Worm (Caenorhabditis elegans) whole organism, L2 larva: Measurements from ENCODE around the gene Y42A5A.5.
A peak's percentile ranks its signal among the peaks of the same experiment; 100 is the strongest.

Source experiments
- C34F6.9 ChIP-seq: fragments of 150-350 bp; optimal IDR thresholded peaks from 2 replicates; lab custom pipeline; 2014; ENCODE audit warnings: missing biosample characterization, missing genetic modification characterization
- F13H6.1 ChIP-seq: sonication (generic microtip); optimal IDR thresholded peaks from 2 replicates; lab custom pipeline; 2016; ENCODE audit warnings: missing genetic modification characterization, missing compliant biosample characterization
- R02D3.7 ChIP-seq: fragments of 150-350 bp; optimal IDR thresholded peaks from 2 replicates; lab custom pipeline; 2014; ENCODE audit warnings: missing biosample characterization, missing genetic modification characterization
- Y55F3AM.14 ChIP-seq: fragments of 200-800 bp; sonication (Bioruptor generic); optimal IDR thresholded peaks from 2 replicates; lab custom pipeline; 2018; ENCODE audit warnings: mild to moderate bottlenecking, missing genetic modification characterization, missing compliant biosample characterization
- alr-1 ChIP-seq: fragments of 150-350 bp; optimal IDR thresholded peaks from 2 replicates; lab custom pipeline; 2014; ENCODE audit warnings: missing biosample characterization, missing genetic modification characterization
- aly-2 ChIP-seq: fragments of 150-350 bp; optimal IDR thresholded peaks from 2 replicates; lab custom pipeline; 2014; ENCODE audit warnings: missing biosample characterization, missing genetic modification characterization
- ama-1 ChIP-seq: fragments of 150-350 bp; optimal IDR thresholded peaks from 2 replicates; lab custom pipeline; 2018; ENCODE audit warnings: inconsistent platforms
- blmp-1 ChIP-seq: sonication (generic microtip); optimal IDR thresholded peaks from 2 replicates; lab custom pipeline; 2017; ENCODE audit warnings: missing genetic modification characterization, mild to moderate bottlenecking, missing compliant biosample characterization, antibody characterized with exemption, moderate library complexity; ENCODE audit not compliant: insufficient read depth
- ceh-16 ChIP-seq: fragments of 150-350 bp; optimal IDR thresholded peaks from 2 replicates; lab custom pipeline; 2014; ENCODE audit warnings: missing biosample characterization, missing genetic modification characterization
- ceh-82 ChIP-seq: fragments of 150-350 bp; optimal IDR thresholded peaks from 2 replicates; lab custom pipeline; 2014; ENCODE audit warnings: missing biosample characterization, missing genetic modification characterization
- crh-2 ChIP-seq: sonication (generic microtip); optimal IDR thresholded peaks from 2 replicates; lab custom pipeline; 2017; ENCODE audit warnings: missing biosample characterization, missing genetic modification characterization
- dmd-4 ChIP-seq: sonication (generic microtip); optimal IDR thresholded peaks from 2 replicates; lab custom pipeline; 2017; ENCODE audit warnings: missing biosample characterization, missing genetic modification characterization
- elt-1 ChIP-seq: fragments of 150-350 bp; optimal IDR thresholded peaks from 2 replicates; lab custom pipeline; 2014; ENCODE audit warnings: missing biosample characterization, missing genetic modification characterization
- elt-3 ChIP-seq: sonication (generic microtip); optimal IDR thresholded peaks from 2 replicates; lab custom pipeline; 2017; ENCODE audit warnings: missing biosample characterization, missing genetic modification characterization
- fos-1 ChIP-seq: fragments of 150-350 bp; optimal IDR thresholded peaks from 2 replicates; lab custom pipeline; 2014; ENCODE audit warnings: missing biosample characterization, missing genetic modification characterization
- lin-11 ChIP-seq: fragments of 150-350 bp; sonication (generic microtip); optimal IDR thresholded peaks from 2 replicates; lab custom pipeline; 2014; ENCODE audit warnings: missing biosample characterization, missing genetic modification characterization, inconsistent platforms, mixed read lengths
- lin-13 ChIP-seq: fragments of 150-350 bp; optimal IDR thresholded peaks from 2 replicates; lab custom pipeline; 2014; ENCODE audit warnings: missing biosample characterization, missing genetic modification reagents, missing genetic modification characterization
- lin-39 ChIP-seq: fragments of 150-350 bp; optimal IDR thresholded peaks from 2 replicates; lab custom pipeline; 2014; ENCODE audit warnings: missing biosample characterization, missing genetic modification reagents, missing genetic modification characterization
- lsy-2 ChIP-seq, 2 experiments: fragments of 150-350 bp in 1 of 2; sonication (generic microtip) in 1 of 2; optimal IDR thresholded peaks; 2 replicates each; lab custom pipeline; 2014 to 2017; ENCODE audit warnings: missing biosample characterization in 2 of 2, missing genetic modification characterization in 2 of 2
- mdl-1 ChIP-seq, 2 experiments: fragments of 150-350 bp in 1 of 2; sonication (generic microtip) in 1 of 2; optimal IDR thresholded peaks; 2 replicates each; lab custom pipeline; 2017; ENCODE audit warnings: missing biosample characterization in 2 of 2, missing genetic modification characterization in 2 of 2
- nhr-11 ChIP-seq: fragments of 150-350 bp; optimal IDR thresholded peaks from 2 replicates; lab custom pipeline; 2014; ENCODE audit warnings: missing biosample characterization, missing genetic modification characterization
- nhr-12 ChIP-seq: fragments of 150-350 bp; optimal IDR thresholded peaks from 2 replicates; lab custom pipeline; 2014; ENCODE audit warnings: missing biosample characterization, missing genetic modification characterization
- nhr-129 ChIP-seq: fragments of 150-350 bp; optimal IDR thresholded peaks from 2 replicates; lab custom pipeline; 2014; ENCODE audit warnings: missing biosample characterization, missing genetic modification characterization
- nhr-21 ChIP-seq: fragments of 150-350 bp; optimal IDR thresholded peaks from 2 replicates; lab custom pipeline; 2014; ENCODE audit warnings: missing biosample characterization, missing genetic modification characterization
- nhr-23 ChIP-seq: fragments of 150-350 bp; optimal IDR thresholded peaks from 2 replicates; lab custom pipeline; 2014; ENCODE audit warnings: missing biosample characterization, missing genetic modification reagents, missing genetic modification characterization
- nhr-25 ChIP-seq: fragments of 150-350 bp; sonication (generic microtip); optimal IDR thresholded peaks from 3 replicates; lab custom pipeline; 2014; ENCODE audit warnings: missing biosample characterization, missing genetic modification characterization
- nhr-6 ChIP-seq: fragments of 150-350 bp; optimal IDR thresholded peaks from 2 replicates; lab custom pipeline; 2014; ENCODE audit warnings: missing biosample characterization, missing genetic modification characterization
- nhr-77 ChIP-seq: fragments of 150-350 bp; optimal IDR thresholded peaks from 2 replicates; lab custom pipeline; 2014; ENCODE audit warnings: missing biosample characterization, missing genetic modification characterization
- peb-1 ChIP-seq: fragments of 150-350 bp; optimal IDR thresholded peaks from 2 replicates; lab custom pipeline; 2014; ENCODE audit warnings: missing biosample characterization, missing genetic modification characterization
- sem-4 ChIP-seq: fragments of 150-350 bp; optimal IDR thresholded peaks from 2 replicates; lab custom pipeline; 2014; ENCODE audit warnings: missing biosample characterization, missing genetic modification reagents, missing genetic modification characterization
- skn-1 ChIP-seq: sonication (generic microtip); optimal IDR thresholded peaks from 2 replicates; lab custom pipeline; 2017; ENCODE audit warnings: missing biosample characterization, missing genetic modification characterization
- sma-3 ChIP-seq: sonication (generic microtip); optimal IDR thresholded peaks from 2 replicates; lab custom pipeline; 2016; ENCODE audit warnings: missing genetic modification reagents, missing genetic modification characterization, missing compliant biosample characterization
- sma-9 ChIP-seq, 2 experiments: fragments of 150-350 bp in 1 of 2; sonication (generic microtip) in 1 of 2; optimal IDR thresholded peaks; 2 replicates each; lab custom pipeline; 2014 to 2016; ENCODE audit warnings: missing genetic modification characterization in 2 of 2, mild to moderate bottlenecking in 1 of 2, missing biosample characterization in 1 of 2, missing compliant biosample characterization in 1 of 2, missing genetic modification reagents in 1 of 2, moderate library complexity in 1 of 2
- unc-39 ChIP-seq: fragments of 150-350 bp; optimal IDR thresholded peaks from 2 replicates; lab custom pipeline; 2014; ENCODE audit warnings: missing biosample characterization, missing genetic modification characterization
- unc-55 ChIP-seq: fragments of 150-350 bp; sonication (generic microtip); optimal IDR thresholded peaks from 3 replicates; lab custom pipeline; 2014; ENCODE audit warnings: missing biosample characterization, missing genetic modification reagents, missing genetic modification characterization
- unc-62 ChIP-seq: fragments of 150-350 bp; optimal IDR thresholded peaks from 2 replicates; lab custom pipeline; 2014; ENCODE audit warnings: missing biosample characterization, missing genetic modification reagents, missing genetic modification characterization
- ztf-4 ChIP-seq: fragments of 150-350 bp; optimal IDR thresholded peaks from 2 replicates; lab custom pipeline; 2014; ENCODE audit warnings: missing biosample characterization, missing genetic modification characterization

Y42A5A.5 gene

DNA sequence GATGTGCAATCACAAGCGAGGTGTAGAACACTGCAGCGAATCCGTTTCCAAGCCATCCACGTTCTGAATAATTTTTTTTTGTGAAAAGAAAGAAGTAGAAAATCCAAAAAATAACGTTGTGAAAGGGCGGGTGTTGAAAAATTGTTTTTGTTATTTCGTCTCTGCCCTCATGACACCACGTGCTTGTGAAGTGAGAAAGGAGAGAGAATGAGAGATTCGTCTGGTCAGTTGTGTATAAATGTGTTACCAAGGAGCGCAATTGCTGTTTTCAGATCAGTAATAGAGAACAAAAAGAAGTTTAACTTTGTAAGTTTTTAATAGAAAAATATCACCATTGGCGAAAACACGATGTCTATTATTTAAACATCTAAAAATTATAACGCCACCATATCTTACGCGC is 11.7 kb upstream of the Y42A5A.5 start:
- TF ChIP-seq nhr-11 (tag; lab: Kevin White, UChicago) (no peak), sma-9 (GFP tag; optimal IDR thresholded peaks at IDR 0.05; lab: Kevin White, UChicago) (peak; percentile 39), sma-9 (tag; optimal IDR thresholded peaks at IDR 0.05; lab: Kevin White, UChicago) (no peak), nhr-12 (tag; lab: Kevin White, UChicago) (no peak), mdl-1 (tag; optimal IDR thresholded peaks at IDR 0.05; lab: Kevin White, UChicago) (peak; percentile 42 to 61), nhr-77 (tag; lab: Kevin White, UChicago) (no peak), blmp-1 (no peak), unc-55 (GFP tag; lab: Kevin White, UChicago) (peak; percentile 24), lin-13 (GFP tag; lab: Kevin White, UChicago) (no peak), nhr-129 (tag; lab: Kevin White, UChicago) (peak; percentile 85), fos-1 (tag; lab: Kevin White, UChicago) (peak; percentile 23), elt-3 (no peak), crh-2 (tag; lab: Kevin White, UChicago) (peak; percentile 34), F13H6.1 (tag; lab: Kevin White, UChicago) (peak; percentile 3), Y55F3AM.14 (GFP tag; lab: Kevin White, UChicago) (no peak), ama-1 (lab: Kevin White, UChicago) (peak; percentile 9), nhr-25 (tag; lab: Kevin White, UChicago) (peak; percentile 60), unc-62 (no peak), skn-1 (no peak), R02D3.7 (tag; lab: Kevin White, UChicago) (no peak), elt-1 (tag; lab: Kevin White, UChicago) (no peak), nhr-21 (tag; lab: Kevin White, UChicago) (no peak), alr-1 (tag; lab: Kevin White, UChicago) (no peak), lsy-2 (tag; optimal IDR thresholded peaks at IDR 0.05; lab: Kevin White, UChicago) (peak in 1 of 2 experiments; percentile 62), C34F6.9 (tag; lab: Kevin White, UChicago) (peak; percentile 74)

DNA sequence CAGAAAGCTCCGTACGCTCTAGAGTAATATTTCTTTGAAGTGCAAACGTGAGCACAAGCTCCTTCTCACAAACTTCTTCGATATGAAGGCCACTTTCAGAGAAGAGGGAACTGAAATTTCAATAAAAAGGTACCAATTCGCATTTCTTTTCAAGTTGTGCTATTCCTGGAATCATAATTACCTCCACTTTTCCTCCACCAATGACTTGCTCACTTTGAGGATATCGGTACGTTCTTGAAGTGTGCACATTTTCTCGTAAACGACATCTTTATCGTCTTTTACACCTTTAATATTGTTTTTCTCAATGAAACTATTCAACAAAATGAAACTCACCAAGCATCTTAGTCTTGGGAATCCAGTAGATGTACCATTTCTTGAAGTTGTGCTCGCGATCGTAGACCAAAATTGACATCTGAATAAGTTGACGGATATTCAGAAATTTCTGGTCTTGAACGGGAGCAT is 9.8 kb upstream of the Y42A5A.5 start, which contains the start of gene scb-1:
TSS of gene scb-1 (minus strand) at position 412 of the 462 bp plus-strand sequence.
- TF ChIP-seq nhr-129 (tag; lab: Kevin White, UChicago) (peak; percentile 2), aly-2 (tag; lab: Kevin White, UChicago) (no peak), nhr-6 (tag; lab: Kevin White, UChicago) (no peak), nhr-23 (tag; lab: Kevin White, UChicago) (no peak), nhr-12 (tag; lab: Kevin White, UChicago) (no peak), nhr-25 (tag; lab: Kevin White, UChicago) (peak; percentile 8), dmd-4 (no peak), skn-1 (no peak), nhr-77 (tag; lab: Kevin White, UChicago) (no peak), unc-62 (no peak), ceh-82 (tag; lab: Kevin White, UChicago) (no peak), peb-1 (tag; lab: Kevin White, UChicago) (no peak), Y55F3AM.14 (GFP tag; lab: Kevin White, UChicago) (peak; percentile 26)

DNA sequence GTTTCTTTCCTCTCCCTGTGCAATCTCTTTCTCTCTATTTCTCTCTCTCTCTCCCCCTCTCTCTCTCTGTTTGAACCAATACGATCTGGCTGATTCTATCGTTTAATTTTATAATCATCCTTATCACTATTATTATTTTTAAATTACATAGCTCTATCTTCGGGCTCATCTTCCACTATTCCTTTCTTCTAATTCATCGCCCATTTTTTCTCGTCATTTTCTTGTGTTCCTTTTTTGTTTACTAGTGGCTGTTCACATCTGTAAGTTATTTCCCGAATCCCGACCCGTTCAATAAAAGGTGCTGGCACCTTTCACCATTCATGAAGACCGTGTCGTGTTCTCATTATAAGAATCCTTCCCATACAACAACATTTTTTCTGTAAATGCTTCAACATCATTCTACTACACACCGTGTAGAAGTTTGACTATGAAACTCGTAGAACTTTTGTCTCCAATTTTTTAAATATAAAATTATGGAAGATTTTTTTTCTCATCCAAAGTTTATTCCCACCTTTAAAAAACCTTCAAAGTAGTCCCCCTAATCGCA is 8.7 kb upstream of the Y42A5A.5 start:
- TF ChIP-seq mdl-1 (tag; optimal IDR thresholded peaks at IDR 0.05; lab: Kevin White, UChicago) (no peak), sma-3 (GFP tag; lab: Kevin White, UChicago) (peak; percentile 28), nhr-129 (tag; lab: Kevin White, UChicago) (peak; percentile 6), ama-1 (lab: Kevin White, UChicago) (peak; percentile 77), lsy-2 (tag; optimal IDR thresholded peaks at IDR 0.05; lab: Kevin White, UChicago) (peak in 1 of 2 experiments; percentile 48), nhr-21 (tag; lab: Kevin White, UChicago) (no peak), sma-9 (GFP tag; optimal IDR thresholded peaks at IDR 0.05; lab: Kevin White, UChicago) (peak; percentile 12), sma-9 (tag; optimal IDR thresholded peaks at IDR 0.05; lab: Kevin White, UChicago) (no peak), ztf-4 (tag; lab: Kevin White, UChicago) (peak; percentile 30)

DNA sequence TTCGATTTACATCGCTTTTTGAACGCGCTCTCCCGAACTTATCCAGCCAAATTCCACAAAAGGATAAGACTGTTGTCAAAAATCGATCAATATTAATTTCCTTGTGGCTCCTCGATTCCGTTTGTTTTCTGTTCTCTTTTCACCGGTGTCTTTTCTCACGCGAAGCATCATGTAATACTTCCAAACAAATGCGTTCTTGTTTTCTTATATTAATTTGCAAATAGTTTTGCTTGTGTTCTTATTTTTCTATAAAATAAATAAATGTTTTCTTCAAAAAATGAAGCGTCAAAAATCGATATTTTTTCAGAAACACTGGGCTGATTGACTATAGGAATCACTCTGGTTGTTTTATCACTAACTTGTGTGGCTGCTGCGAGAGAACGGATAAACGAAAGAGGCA is 4.1 kb upstream of the Y42A5A.5 start, which contains the start of gene math-33:
TSS of gene math-33 (plus strand) at position 301 of the 400 bp plus-strand sequence.
- TF ChIP-seq mdl-1 (tag; optimal IDR thresholded peaks at IDR 0.05; lab: Kevin White, UChicago) (no peak), sma-3 (GFP tag; lab: Kevin White, UChicago) (no peak), lin-39 (no peak), C34F6.9 (tag; lab: Kevin White, UChicago) (no peak), fos-1 (tag; lab: Kevin White, UChicago) (no peak), ceh-16 (no peak), lin-11 (tag; lab: Kevin White, UChicago) (no peak), F13H6.1 (tag; lab: Kevin White, UChicago) (no peak), sem-4 (no peak), peb-1 (tag; lab: Kevin White, UChicago) (no peak), unc-39 (tag; lab: Kevin White, UChicago) (no peak), nhr-12 (tag; lab: Kevin White, UChicago) (no peak)
